Fruit fly (Drosophila melanogaster) whole organism, wandering third instar larva: Measurements from ENCODE around the gene CG11504.

Experiments
- Abd-B ChIP-seq: fragments of >200 bp; optimal IDR thresholded peaks from 2 replicates; lab custom pipeline; 2017; ENCODE audit warnings: missing biosample characterization, missing genetic modification characterization
- Dfd ChIP-seq: fragments of >200 bp; optimal IDR thresholded peaks from 2 replicates; lab custom pipeline; 2017; ENCODE audit warnings: missing biosample characterization, missing genetic modification characterization
- Myc ChIP-seq: fragments of >200 bp; optimal IDR thresholded peaks from 2 replicates; lab custom pipeline; 2017
- OdsH ChIP-seq: fragments of 200-800 bp; sonication (Bioruptor generic); optimal IDR thresholded peaks from 2 replicates; lab custom pipeline; 2016; ENCODE audit warnings: missing biosample characterization, mild to moderate bottlenecking, missing genetic modification characterization
- Sp1 ChIP-seq: fragments of 200-800 bp; sonication (Bioruptor generic); optimal IDR thresholded peaks from 3 replicates; lab custom pipeline; 2019; ENCODE audit warnings: missing biosample characterization, mild to moderate bottlenecking, missing genetic modification characterization, moderate library complexity
- Vsx2 ChIP-seq: fragments of 200-300, 225-300 bp; sonication (Bioruptor generic); optimal IDR thresholded peaks from 2 replicates; lab custom pipeline; 2018; ENCODE audit warnings: missing biosample characterization, missing genetic modification characterization; ENCODE audit not compliant: partially characterized antibody
- br ChIP-seq: fragments of 200-800 bp; sonication (Bioruptor generic); optimal IDR thresholded peaks from 2 replicates; lab custom pipeline; 2016; ENCODE audit warnings: missing biosample characterization, missing genetic modification characterization
- brk ChIP-seq: fragments of 200-800 bp; sonication (Bioruptor generic); optimal IDR thresholded peaks from 2 replicates; lab custom pipeline; 2016; ENCODE audit warnings: missing biosample characterization, mild to moderate bottlenecking, missing genetic modification characterization
- dl ChIP-seq, 2 experiments: fragments of 175-275, 200-275 bp in 1 of 2; fragments of 200-275 bp in 1 of 2; sonication (Bioruptor generic); optimal IDR thresholded peaks; lab custom pipeline; 2018; ENCODE audit warnings: mild to moderate bottlenecking in 2 of 2, missing biosample characterization in 2 of 2, missing genetic modification characterization in 2 of 2, moderate library complexity in 2 of 2; ENCODE audit not compliant: partially characterized antibody in 2 of 2, insufficient read depth in 1 of 2
- fru ChIP-seq: fragments of 200-800 bp; sonication (Bioruptor generic); optimal IDR thresholded peaks from 3 replicates; lab custom pipeline; 2016; ENCODE audit warnings: missing biosample characterization, mild to moderate bottlenecking, missing genetic modification characterization
- lola ChIP-seq: fragments of >200 bp; optimal IDR thresholded peaks from 2 replicates; lab custom pipeline; 2017; ENCODE audit warnings: missing biosample characterization, missing genetic modification characterization
- psq ChIP-seq: fragments of 200-800 bp; sonication (Bioruptor generic); optimal IDR thresholded peaks from 3 replicates; lab custom pipeline; 2017; ENCODE audit warnings: missing biosample characterization, mild to moderate bottlenecking, missing genetic modification characterization, moderate library complexity
- usp ChIP-seq: fragments of >200 bp; optimal IDR thresholded peaks from 2 replicates; lab custom pipeline; 2017; ENCODE audit warnings: missing biosample characterization, missing genetic modification characterization

DNA sequence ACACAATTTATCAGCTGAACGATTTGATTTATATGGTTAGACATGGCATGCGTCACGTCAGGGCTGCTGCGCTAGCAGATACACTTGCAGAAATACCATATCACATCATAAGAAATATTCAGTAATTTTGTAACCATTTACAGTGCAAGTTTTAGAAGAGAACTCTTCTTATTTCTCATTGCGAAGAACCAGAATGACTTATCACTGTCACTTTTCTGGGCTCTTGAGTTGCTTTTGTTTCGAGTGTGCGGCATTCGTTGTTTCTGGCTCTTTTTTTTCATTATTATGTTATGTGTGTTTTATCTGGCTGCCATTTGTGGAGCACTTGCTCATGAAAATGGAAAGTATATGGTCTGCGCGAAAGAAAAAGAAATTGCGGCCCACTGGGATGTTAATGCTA is 15.7 kb upstream of the CG11504 start:
- TF ChIP-seq br (GFP tag; lab: Kevin White, UChicago) (no peak), usp (GFP tag; lab: Kevin White, UChicago) (no peak), Myc (lab: Kevin White, UChicago) (no peak), fru (GFP tag; lab: Kevin White, UChicago) (no peak), Dfd (no peak), brk (GFP tag; lab: Kevin White, UChicago) (no peak), Vsx2 (GFP tag; lab: Kevin White, UChicago) (no peak), lola (GFP tag; lab: Kevin White, UChicago) (no peak), OdsH (no peak), dl (GFP tag; optimal IDR thresholded peaks at IDR 0.05; lab: Kevin White, UChicago; ENCODE audit: insufficient read depth in 1 of 2, partially characterized antibody in 2 of 2) (no peak), Abd-B (no peak), psq (GFP tag; lab: Kevin White, UChicago) (no peak), Sp1 (GFP tag; lab: Kevin White, UChicago) (no peak)
